Fruit fly (Drosophila melanogaster) whole organism, embryonic: ENCODE data around the gene CG10337.

Experiments
- Atf-2 ChIP-seq: fragments of 200-800 bp; sonication (Bioruptor generic); optimal IDR thresholded peaks from 2 replicates; lab custom pipeline; 2016; ENCODE audit warnings: missing biosample characterization, missing genetic modification characterization
- Atf3 ChIP-seq: fragments of 200-800 bp; sonication (Bioruptor generic); optimal IDR thresholded peaks from 3 replicates; lab custom pipeline; 2016; ENCODE audit warnings: missing biosample characterization, missing genetic modification characterization
- Awh ChIP-seq: fragments of 200-800 bp; sonication (Bioruptor generic); IDR thresholded peaks from 2 replicates; pipeline ENCODE4, ENCODE4 v1.3.6; 2022; ENCODE audit warnings: missing biosample characterization, missing genetic modification characterization
- Bdp1 ChIP-seq: fragments of 200-800 bp; sonication (Bioruptor generic); optimal IDR thresholded peaks from 3 replicates; lab custom pipeline; 2016; ENCODE audit warnings: missing biosample characterization, missing genetic modification characterization
- CG11093 ChIP-seq: fragments of 200-800 bp; sonication (Bioruptor generic); IDR thresholded peaks from 3 replicates; pipeline ENCODE4 v1.3.6; 2022; ENCODE audit warnings: missing biosample characterization, missing genetic modification characterization
- CG11247 ChIP-seq: fragments of 200-800 bp; sonication (Bioruptor generic); IDR thresholded peaks from 2 replicates; pipeline ENCODE4 v1.3.6; 2022; ENCODE audit warnings: missing biosample characterization, missing genetic modification characterization
- CG12769 ChIP-seq: fragments of 200-800 bp; sonication (Bioruptor generic); optimal IDR thresholded peaks from 2 replicates; lab custom pipeline; 2019; ENCODE audit warnings: missing biosample characterization, mild to moderate bottlenecking, missing genetic modification characterization, moderate library complexity
- CG13775 ChIP-seq: fragments of 200-800 bp; sonication (Bioruptor generic); optimal IDR thresholded peaks from 3 replicates; lab custom pipeline; 2017; ENCODE audit warnings: missing biosample characterization, mild to moderate bottlenecking, missing genetic modification characterization
- CG1529 ChIP-seq: fragments of 200-800 bp; sonication (Bioruptor generic); optimal IDR thresholded peaks from 3 replicates; lab custom pipeline; 2018; ENCODE audit warnings: missing biosample characterization, missing genetic modification characterization
- CG15601 ChIP-seq: fragments of 200-800 bp; sonication (Bioruptor generic); optimal IDR thresholded peaks from 3 replicates; lab custom pipeline; 2019; ENCODE audit warnings: missing biosample characterization, mild to moderate bottlenecking, missing genetic modification characterization, moderate library complexity
- CG17385 ChIP-seq: fragments of 200-800 bp; sonication (Bioruptor generic); optimal IDR thresholded peaks from 3 replicates; lab custom pipeline; 2018; ENCODE audit warnings: missing biosample characterization, mild to moderate bottlenecking, missing genetic modification characterization
- CG31224 ChIP-seq: fragments of 200-800 bp; sonication (Bioruptor generic); IDR thresholded peaks from 2 replicates; pipeline ENCODE4 v1.3.6; 2022; ENCODE audit warnings: missing biosample characterization, missing genetic modification characterization
- CG31388 ChIP-seq: fragments of 200-800 bp; sonication (Bioruptor generic); optimal IDR thresholded peaks from 2 replicates; lab custom pipeline; 2016; ENCODE audit warnings: missing biosample characterization, missing genetic modification characterization
- CG32772 ChIP-seq: fragments of 200-800 bp; sonication (Bioruptor generic); IDR thresholded peaks from 2 replicates; pipeline ENCODE4 v1.3.6; 2022; ENCODE audit warnings: missing biosample characterization, missing genetic modification characterization
- CG33557 ChIP-seq: fragments of 200-800 bp; sonication (Bioruptor generic); optimal IDR thresholded peaks from 2 replicates; lab custom pipeline; 2019; ENCODE audit warnings: missing biosample characterization, mild to moderate bottlenecking, missing genetic modification characterization, moderate library complexity
- CG5180 ChIP-seq: fragments of 200-800 bp; sonication (Bioruptor generic); optimal IDR thresholded peaks from 3 replicates; lab custom pipeline; 2017; ENCODE audit warnings: missing biosample characterization, missing genetic modification characterization, mild to moderate bottlenecking, moderate library complexity, missing genetic modification reagents
- CG7372 ChIP-seq: fragments of 200-800 bp; sonication (Bioruptor generic); IDR thresholded peaks from 2 replicates; pipeline ENCODE4 v1.3.6; 2022; ENCODE audit warnings: missing biosample characterization, missing genetic modification characterization
- CG7839 ChIP-seq: fragments of 200-800 bp; sonication (Bioruptor generic); optimal IDR thresholded peaks from 3 replicates; lab custom pipeline; 2018; ENCODE audit warnings: missing biosample characterization, mild to moderate bottlenecking, missing genetic modification characterization, moderate library complexity
- CG8924 ChIP-seq: fragments of 200-800 bp; optimal IDR thresholded peaks from 3 replicates; lab custom pipeline; 2019; ENCODE audit warnings: missing biosample characterization, mild to moderate bottlenecking, missing genetic modification characterization, moderate library complexity
- D19B ChIP-seq: fragments of 200-800 bp; sonication (Bioruptor generic); optimal IDR thresholded peaks from 2 replicates; lab custom pipeline; 2017; ENCODE audit warnings: missing biosample characterization, mild to moderate bottlenecking, missing genetic modification characterization
- Dip2 ChIP-seq: fragments of 200-800 bp; sonication (Bioruptor generic); IDR thresholded peaks from 2 replicates; pipeline ENCODE4 v1.3.6; 2022; ENCODE audit warnings: missing biosample characterization, missing genetic modification characterization
- Fer2 ChIP-seq: fragments of 200-800 bp; sonication (Bioruptor generic); optimal IDR thresholded peaks from 2 replicates; lab custom pipeline; 2018; ENCODE audit warnings: missing biosample characterization, mild to moderate bottlenecking, missing genetic modification characterization, moderate library complexity
- HmgD ChIP-seq: fragments of 200-800 bp; sonication (Bioruptor generic); optimal IDR thresholded peaks from 3 replicates; lab custom pipeline; 2016; ENCODE audit warnings: missing biosample characterization, missing genetic modification characterization
- Lpt ChIP-seq: fragments of >200 bp; optimal IDR thresholded peaks from 2 replicates; lab custom pipeline; 2018; ENCODE audit warnings: missing biosample characterization, missing genetic modification characterization
- Scr ChIP-seq: fragments of 200-800 bp; sonication (Bioruptor generic); IDR thresholded peaks from 2 replicates; pipeline ENCODE4 v1.3.6; 2022; ENCODE audit warnings: missing biosample characterization, missing genetic modification characterization; ENCODE audit not compliant: partially characterized antibody
- Six4 ChIP-seq: fragments of 200-800 bp; sonication (Bioruptor generic); optimal IDR thresholded peaks from 2 replicates; lab custom pipeline; 2016; ENCODE audit warnings: missing biosample characterization, missing genetic modification characterization
- Sox102F ChIP-seq: fragments of 200-800 bp; sonication (Bioruptor generic); optimal IDR thresholded peaks from 2 replicates; lab custom pipeline; 2018; ENCODE audit warnings: missing biosample characterization, mild to moderate bottlenecking, missing genetic modification characterization, moderate library complexity
- Ssrp ChIP-seq: fragments of 200-800 bp; sonication (Bioruptor generic); optimal IDR thresholded peaks from 2 replicates; lab custom pipeline; 2018; ENCODE audit warnings: missing biosample characterization, mild to moderate bottlenecking, missing genetic modification characterization, moderate library complexity
- ap ChIP-seq: fragments of 200-800 bp; sonication (Bioruptor generic); IDR thresholded peaks from 2 replicates; pipeline ENCODE4 v1.3.6; 2022; ENCODE audit warnings: missing biosample characterization, missing genetic modification characterization
- cas ChIP-seq: fragments of 200-800 bp; sonication (Bioruptor generic); IDR thresholded peaks from 2 replicates; pipeline ENCODE4 v1.3.6; 2022; ENCODE audit warnings: missing biosample characterization, missing genetic modification characterization
- chif ChIP-seq, 2 experiments: fragments of 200-800 bp; sonication (Bioruptor generic); optimal IDR thresholded peaks; 3 replicates each; lab custom pipeline; 2016; ENCODE audit warnings: missing biosample characterization in 2 of 2, missing genetic modification characterization in 2 of 2
- chinmo ChIP-seq: fragments of 200-800 bp; sonication (Bioruptor generic); IDR thresholded peaks from 4 replicates; pipeline ENCODE4 v1.3.6; 2022; ENCODE audit warnings: missing biosample characterization, missing genetic modification characterization; ENCODE audit not compliant: partially characterized antibody
- corto ChIP-seq: fragments of 200-800 bp; sonication (Bioruptor generic); optimal IDR thresholded peaks from 2 replicates; lab custom pipeline; 2016; ENCODE audit warnings: missing biosample characterization, mild to moderate bottlenecking, missing genetic modification characterization, moderate library complexity
- danr ChIP-seq: fragments of 200-800 bp; sonication (Bioruptor generic); IDR thresholded peaks from 2 replicates; pipeline ENCODE4 v1.3.6; 2022; ENCODE audit warnings: missing biosample characterization, missing genetic modification characterization
- dimm ChIP-seq: fragments of 200-800 bp; sonication (Bioruptor generic); IDR thresholded peaks from 2 replicates; pipeline ENCODE4 v1.3.6; 2022; ENCODE audit warnings: missing biosample characterization, missing genetic modification characterization
- eve ChIP-seq, 2 experiments: fragments of >200 bp; optimal IDR thresholded peaks; 2 replicates each; lab custom pipeline; 2017; ENCODE audit warnings: missing biosample characterization in 2 of 2, missing genetic modification characterization in 2 of 2
- gro ChIP-seq: fragments of 200-800 bp; sonication (Bioruptor generic); optimal IDR thresholded peaks from 2 replicates; lab custom pipeline; 2016; ENCODE audit warnings: missing biosample characterization, missing genetic modification characterization
- gsb-n ChIP-seq: fragments of 200-800 bp; sonication (Bioruptor generic); optimal IDR thresholded peaks from 3 replicates; lab custom pipeline; 2018; ENCODE audit warnings: missing biosample characterization, mild to moderate bottlenecking, missing genetic modification characterization
- hkb ChIP-seq, 2 experiments: fragments of 200-800 bp in 1 of 2; fragments of >200 bp in 1 of 2; sonication (Bioruptor generic) in 1 of 2; IDR thresholded peaks in 1 of 2; optimal IDR thresholded peaks in 1 of 2; 2 replicates each; pipeline versions ENCODE4 v1.3.6 to Lab custom; 2017 to 2022; ENCODE audit warnings: missing biosample characterization in 1 of 2, missing genetic modification characterization in 1 of 2
- lab ChIP-seq: fragments of 200-800 bp; sonication (Bioruptor generic); optimal IDR thresholded peaks from 3 replicates; lab custom pipeline; 2017; ENCODE audit warnings: missing biosample characterization, missing genetic modification characterization, mild to moderate bottlenecking, moderate library complexity, missing genetic modification reagents
- lola ChIP-seq, 3 experiments: fragments of >200 bp in 2 of 3; fragments of 200-800 bp in 1 of 3; sonication (Bioruptor generic) in 1 of 3; optimal IDR thresholded peaks; 2 replicates each; lab custom pipeline; 2017 to 2019; ENCODE audit warnings: missing biosample characterization in 3 of 3, missing genetic modification characterization in 3 of 3, mild to moderate bottlenecking in 1 of 3, moderate library complexity in 1 of 3
- nerfin-1 ChIP-seq: fragments of 200-800 bp; sonication (Bioruptor generic); optimal IDR thresholded peaks from 3 replicates; lab custom pipeline; 2019; ENCODE audit warnings: missing biosample characterization, mild to moderate bottlenecking, missing genetic modification characterization, moderate library complexity
- odd ChIP-seq: fragments of 200-800 bp; sonication (Bioruptor generic); optimal IDR thresholded peaks from 2 replicates; lab custom pipeline; 2017; ENCODE audit warnings: missing biosample characterization, mild to moderate bottlenecking, missing genetic modification characterization
- pho ChIP-seq: fragments of 200-800 bp; sonication (Bioruptor generic); optimal IDR thresholded peaks from 2 replicates; lab custom pipeline; 2016; ENCODE audit warnings: missing biosample characterization, missing genetic modification characterization
- pzg ChIP-seq: fragments of 200-800 bp; sonication (Bioruptor generic); optimal IDR thresholded peaks from 3 replicates; lab custom pipeline; 2018; ENCODE audit warnings: missing biosample characterization, mild to moderate bottlenecking, missing genetic modification characterization, moderate library complexity
- ranshi ChIP-seq: fragments of 200-800 bp; sonication (Bioruptor generic); IDR thresholded peaks from 2 replicates; pipeline ENCODE4 v1.3.6; 2022; ENCODE audit warnings: missing biosample characterization, missing genetic modification characterization
- sr ChIP-seq: fragments of 200-800 bp; sonication (Bioruptor generic); IDR thresholded peaks from 3 replicates; pipeline ENCODE4 v1.3.6; 2022; ENCODE audit warnings: missing biosample characterization, missing genetic modification characterization
- stwl ChIP-seq: fragments of 200-800 bp; sonication (Bioruptor generic); optimal IDR thresholded peaks from 3 replicates; lab custom pipeline; 2018; ENCODE audit warnings: missing biosample characterization, mild to moderate bottlenecking, missing genetic modification characterization, moderate library complexity

CG10337 gene

dm6 chr2L:19546869-19547710 lies at the start of gene CG10337 (continued):
- TF ChIP-seq Dip2 (GFP tag; lab: Robert Waterston, UW) (no peak), Ssrp (tag; lab: Kevin White, UChicago) (no peak), Atf3 (no peak), gro (GFP tag; lab: Kevin White, UChicago) (peak; percentile 15), nerfin-1 (peak; percentile 34), CG11093 (no peak), stwl (tag; lab: Kevin White, UChicago) (no peak), lab (GFP tag; lab: Kevin White, UChicago) (peak; percentile 86), CG13775 (GFP tag; lab: Kevin White, UChicago) (peak; percentile 8), Lpt (GFP tag; lab: Kevin White, UChicago) (no peak), ap (GFP tag; lab: Robert Waterston, UW) (no peak), chif (GFP tag; optimal IDR thresholded peaks at IDR 0.05; lab: Kevin White, UChicago) (no peak), Six4 (GFP tag; lab: Kevin White, UChicago) (peak; percentile 18), Atf-2 (GFP tag; lab: Kevin White, UChicago) (no peak), CG7372 (GFP tag; lab: Robert Waterston, UW) (no peak), odd (GFP tag; lab: Kevin White, UChicago) (peak; percentile 67), CG31224 (GFP tag; lab: Robert Waterston, UW) (peak; percentile 31; the same call in 1 of the 2 replicates), Fer2 (tag; lab: Kevin White, UChicago) (no peak), CG5180 (peak; percentile 37), eve (GFP tag; optimal IDR thresholded peaks at IDR 0.05; lab: Kevin White, UChicago) (peak in 1 of 2 experiments; percentile 72), lola (GFP tag; optimal IDR thresholded peaks at IDR 0.05; lab: Kevin White, UChicago) (no peak), hkb (optimal IDR thresholded peaks at IDR 0.05; lab: Kevin White, UChicago) (no peak), hkb (GFP tag; IDR thresholded peaks at IDR 0.05; lab: Robert Waterston, UW) (no peak; the same call in 1 of the 2 replicates), pho (GFP tag; lab: Kevin White, UChicago) (no peak), CG11247 (GFP tag; lab: Robert Waterston, UW) (no peak), Sox102F (GFP tag; lab: Kevin White, UChicago) (peak; percentile 57), CG1529 (GFP tag; lab: Kevin White, UChicago) (no peak), CG32772 (GFP tag; lab: Robert Waterston, UW) (no peak), Bdp1 (peak; percentile 21), CG33557 (GFP tag; lab: Kevin White, UChicago) (no peak), CG8924 (peak; percentile 58), D19B (GFP tag; lab: Kevin White, UChicago) (peak; percentile 36), pzg (GFP tag; lab: Kevin White, UChicago) (no peak), corto (no peak), CG31388 (GFP tag; lab: Kevin White, UChicago) (no peak), Awh (no peak), sr (GFP tag; lab: Robert Waterston, UW) (no peak), ranshi (GFP tag; lab: Robert Waterston, UW) (0 out of 2 replicates have a peak, but pooled peaks have one; percentile 11), CG12769 (tag; lab: Kevin White, UChicago) (peak; percentile 60), gsb-n (no peak), chinmo (GFP tag; lab: Robert Waterston, UW) (0 out of 4 replicates have a peak, but pooled peaks have one; percentile 32), HmgD (GFP tag; lab: Kevin White, UChicago) (no peak), CG15601 (tag; lab: Kevin White, UChicago) (peak; percentile 34), CG7839 (tag; lab: Kevin White, UChicago) (peak; percentile 40), danr (GFP tag; lab: Robert Waterston, UW) (no peak), cas (GFP tag; lab: Robert Waterston, UW) (no peak), Scr (GFP tag; lab: Robert Waterston, UW) (no peak), CG17385 (peak; percentile 60), dimm (no peak)
